Worm (Caenorhabditis elegans) whole organism, L2 larva: ENCODE data around the gene C05A9.2.

ENCODE experiments used
- C34F6.9 ChIP-seq: fragments of 150-350 bp; optimal IDR thresholded peaks from 2 replicates; lab custom pipeline; 2014; ENCODE audit warnings: missing biosample characterization, missing genetic modification characterization
- ZK546.5 ChIP-seq: sonication (generic microtip); optimal IDR thresholded peaks from 2 replicates; lab custom pipeline; 2017; ENCODE audit warnings: missing biosample characterization, missing genetic modification characterization
- elt-3 ChIP-seq: sonication (generic microtip); optimal IDR thresholded peaks from 2 replicates; lab custom pipeline; 2017; ENCODE audit warnings: missing biosample characterization, missing genetic modification characterization
- fos-1 ChIP-seq: fragments of 150-350 bp; optimal IDR thresholded peaks from 2 replicates; lab custom pipeline; 2014; ENCODE audit warnings: missing biosample characterization, missing genetic modification characterization
- lin-11 ChIP-seq: fragments of 150-350 bp; sonication (generic microtip); optimal IDR thresholded peaks from 2 replicates; lab custom pipeline; 2014; ENCODE audit warnings: missing biosample characterization, missing genetic modification characterization, inconsistent platforms, mixed read lengths
- lsy-2 ChIP-seq, 2 experiments: fragments of 150-350 bp in 1 of 2; sonication (generic microtip) in 1 of 2; optimal IDR thresholded peaks; 2 replicates each; lab custom pipeline; 2014 to 2017; ENCODE audit warnings: missing biosample characterization in 2 of 2, missing genetic modification characterization in 2 of 2
- nhr-237 ChIP-seq: fragments of 150-350 bp; optimal IDR thresholded peaks from 2 replicates; lab custom pipeline; 2014; ENCODE audit warnings: missing biosample characterization, missing genetic modification characterization
- unc-39 ChIP-seq: fragments of 150-350 bp; optimal IDR thresholded peaks from 2 replicates; lab custom pipeline; 2014; ENCODE audit warnings: missing biosample characterization, missing genetic modification characterization
- ztf-11 ChIP-seq: sonication (generic microtip); optimal IDR thresholded peaks from 2 replicates; lab custom pipeline; 2017; ENCODE audit warnings: missing biosample characterization, missing genetic modification characterization

DNA sequence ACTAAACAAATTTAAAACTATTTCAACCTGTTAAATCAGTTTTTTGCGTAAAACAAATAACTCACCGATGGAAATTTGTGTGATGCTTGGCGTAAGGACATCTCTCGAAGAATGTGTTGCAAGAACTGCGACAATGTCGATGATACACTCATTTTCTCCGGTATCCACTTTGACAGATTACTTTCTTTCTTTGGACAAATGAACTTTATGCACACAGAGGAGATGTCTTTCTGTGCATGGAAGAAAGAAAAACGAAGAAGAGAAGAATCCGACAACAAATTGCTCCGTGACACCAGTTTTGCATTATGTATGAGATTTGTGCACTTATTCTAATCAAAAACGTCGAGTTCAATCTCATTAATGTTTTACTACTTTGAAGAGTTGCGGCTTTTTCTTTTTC is 5.9 kb downstream of the C05A9.2 start, which contains the start of gene plc-1:
- TF ChIP-seq nhr-237 (no peak), lsy-2 (tag; optimal IDR thresholded peaks at IDR 0.05; lab: Kevin White, UChicago) (no peak), lin-11 (tag; lab: Kevin White, UChicago) (no peak), elt-3 (tag; lab: Kevin White, UChicago) (no peak), fos-1 (tag; lab: Kevin White, UChicago) (no peak), unc-39 (tag; lab: Kevin White, UChicago) (no peak), C34F6.9 (tag; lab: Kevin White, UChicago) (no peak), ZK546.5 (tag; lab: Kevin White, UChicago) (no peak), ztf-11 (tag; lab: Kevin White, UChicago) (no peak)
